Fruit fly (Drosophila melanogaster) whole organism, embryonic: ENCODE measurements around the gene Arp3.

Experiments
- Bdp1 ChIP-seq: fragments of 200-800 bp; sonication (Bioruptor generic); optimal IDR thresholded peaks from 3 replicates; lab custom pipeline; 2016; ENCODE audit warnings: missing biosample characterization, missing genetic modification characterization
- CG1024 ChIP-seq: fragments of 200-800 bp; sonication (Bioruptor generic); IDR thresholded peaks from 2 replicates; pipeline ENCODE4 v1.3.6; 2022; ENCODE audit warnings: missing biosample characterization, missing genetic modification characterization
- CG11456 ChIP-seq: fragments of 200-800 bp; sonication (Bioruptor generic); IDR thresholded peaks from 3 replicates; pipeline ENCODE4 v1.3.6; 2022; ENCODE audit warnings: missing biosample characterization, missing genetic modification characterization
- CG11504 ChIP-seq: fragments of 200-800 bp; sonication (Bioruptor generic); optimal IDR thresholded peaks from 3 replicates; lab custom pipeline; 2019; ENCODE audit warnings: missing biosample characterization, mild to moderate bottlenecking, missing genetic modification characterization, moderate library complexity
- CG12155 ChIP-seq: fragments of 200-800 bp; sonication (Bioruptor generic); optimal IDR thresholded peaks from 3 replicates; lab custom pipeline; 2016; ENCODE audit warnings: missing biosample characterization, missing genetic modification characterization
- CG12219 ChIP-seq: fragments of 200-800 bp; sonication (Bioruptor generic); optimal IDR thresholded peaks from 3 replicates; lab custom pipeline; 2018; ENCODE audit warnings: missing biosample characterization, mild to moderate bottlenecking, missing genetic modification characterization
- CG12659 ChIP-seq: fragments of 200-800 bp; sonication (Bioruptor generic); optimal IDR thresholded peaks from 3 replicates; lab custom pipeline; 2017; ENCODE audit warnings: mild to moderate bottlenecking, missing biosample characterization, missing genetic modification reagents, missing genetic modification characterization
- CG12942 ChIP-seq: fragments of 200-800 bp; sonication (Bioruptor generic); optimal IDR thresholded peaks from 3 replicates; lab custom pipeline; 2016; ENCODE audit warnings: missing biosample characterization, missing genetic modification characterization
- CG14860 ChIP-seq: fragments of 200-800 bp; sonication (Bioruptor generic); IDR thresholded peaks from 3 replicates; pipeline ENCODE4 v1.3.6; 2022; ENCODE audit warnings: missing biosample characterization, missing genetic modification characterization; ENCODE audit not compliant: partially characterized antibody
- CG1603 ChIP-seq: fragments of 200-800 bp; sonication (Bioruptor generic); optimal IDR thresholded peaks from 2 replicates; lab custom pipeline; 2019; ENCODE audit warnings: missing biosample characterization, mild to moderate bottlenecking, missing genetic modification characterization, moderate library complexity
- CG17802 ChIP-seq: fragments of 200-800 bp; sonication (Bioruptor generic); optimal IDR thresholded peaks from 2 replicates; lab custom pipeline; 2018; ENCODE audit warnings: missing biosample characterization, mild to moderate bottlenecking, missing genetic modification characterization, moderate library complexity
- CG17829 ChIP-seq: fragments of 200-800 bp; optimal IDR thresholded peaks from 2 replicates; lab custom pipeline; 2019; ENCODE audit warnings: missing biosample characterization, mild to moderate bottlenecking, missing genetic modification characterization, moderate library complexity
- CG1832 ChIP-seq: fragments of 200-800 bp; sonication (Bioruptor generic); optimal IDR thresholded peaks from 2 replicates; lab custom pipeline; 2017; ENCODE audit warnings: missing biosample characterization, mild to moderate bottlenecking, missing genetic modification characterization, inconsistent platforms
- CG18599 ChIP-seq: fragments of 200-800 bp; sonication (Bioruptor generic); optimal IDR thresholded peaks from 3 replicates; lab custom pipeline; 2017; ENCODE audit warnings: missing biosample characterization, missing genetic modification characterization, mild to moderate bottlenecking, moderate library complexity, missing genetic modification reagents
- CG32772 ChIP-seq: fragments of 200-800 bp; sonication (Bioruptor generic); IDR thresholded peaks from 2 replicates; pipeline ENCODE4 v1.3.6; 2022; ENCODE audit warnings: missing biosample characterization, missing genetic modification characterization
- CG4360 ChIP-seq: fragments of 200-800 bp; sonication (Bioruptor generic); IDR thresholded peaks from 2 replicates; pipeline ENCODE4 v1.3.6; 2022; ENCODE audit warnings: missing biosample characterization, missing genetic modification characterization
- CG4404 ChIP-seq: fragments of 200-800 bp; sonication (Bioruptor generic); IDR thresholded peaks from 2 replicates; pipeline ENCODE4 v1.3.6; 2022; ENCODE audit warnings: missing biosample characterization, missing genetic modification characterization
- CG6272 ChIP-seq: fragments of 200-800 bp; sonication (Bioruptor generic); IDR thresholded peaks from 2 replicates; pipeline ENCODE4 v1.3.6; 2022; ENCODE audit warnings: missing biosample characterization, missing genetic modification characterization
- CG6791 ChIP-seq: fragments of 200-800 bp; sonication (Bioruptor generic); IDR thresholded peaks from 3 replicates; pipeline ENCODE4 v1.3.6; 2022; ENCODE audit warnings: missing biosample characterization, missing genetic modification characterization; ENCODE audit not compliant: partially characterized antibody
- CG6854 ChIP-seq: fragments of 200-800 bp; sonication (Bioruptor generic); optimal IDR thresholded peaks from 3 replicates; lab custom pipeline; 2017; ENCODE audit warnings: missing biosample characterization, mild to moderate bottlenecking, missing genetic modification characterization
- CG7839 ChIP-seq: fragments of 200-800 bp; sonication (Bioruptor generic); optimal IDR thresholded peaks from 3 replicates; lab custom pipeline; 2018; ENCODE audit warnings: missing biosample characterization, mild to moderate bottlenecking, missing genetic modification characterization, moderate library complexity
- CG7987 ChIP-seq: fragments of 200-800 bp; sonication (Bioruptor generic); optimal IDR thresholded peaks from 2 replicates; lab custom pipeline; 2018; ENCODE audit warnings: missing biosample characterization, mild to moderate bottlenecking, missing genetic modification characterization, moderate library complexity
- CG8388 ChIP-seq: fragments of 200-800 bp; sonication (Bioruptor generic); optimal IDR thresholded peaks from 2 replicates; lab custom pipeline; 2019; ENCODE audit warnings: missing biosample characterization, mild to moderate bottlenecking, missing genetic modification characterization, moderate library complexity
- CG9609 ChIP-seq: fragments of 200-800 bp; sonication (Bioruptor generic); optimal IDR thresholded peaks from 3 replicates; lab custom pipeline; 2016; ENCODE audit warnings: missing biosample characterization, missing genetic modification characterization
- CG9932 ChIP-seq: fragments of 200-800 bp; sonication (Bioruptor generic); IDR thresholded peaks from 2 replicates; pipeline ENCODE4 v1.3.6; 2022; ENCODE audit warnings: missing biosample characterization, missing genetic modification characterization
- D19A ChIP-seq: fragments of 200-800 bp; optimal IDR thresholded peaks from 3 replicates; lab custom pipeline; 2019; ENCODE audit warnings: missing biosample characterization, mild to moderate bottlenecking, missing genetic modification characterization, moderate library complexity
- Dll ChIP-seq: fragments of 200-800 bp; sonication (Bioruptor generic); IDR thresholded peaks from 4 replicates; pipeline ENCODE4 v1.3.6; 2022; ENCODE audit warnings: missing biosample characterization, missing genetic modification characterization; ENCODE audit not compliant: partially characterized antibody
- E2f2 ChIP-seq: fragments of 200-800 bp; sonication (Bioruptor generic); IDR thresholded peaks from 2 replicates; pipeline ENCODE4 v1.3.6; 2022; ENCODE audit warnings: missing biosample characterization, missing genetic modification characterization
- HLH54F ChIP-seq: fragments of 200-800 bp; sonication (Bioruptor generic); optimal IDR thresholded peaks from 3 replicates; lab custom pipeline; 2016; ENCODE audit warnings: missing biosample characterization, missing genetic modification characterization
- HmgZ ChIP-seq: fragments of 200-800 bp; sonication (Bioruptor generic); optimal IDR thresholded peaks from 2 replicates; lab custom pipeline; 2018; ENCODE audit warnings: missing biosample characterization, mild to moderate bottlenecking, missing genetic modification characterization
- Hmx ChIP-seq: fragments of 200-800 bp; sonication (Bioruptor generic); optimal IDR thresholded peaks from 2 replicates; lab custom pipeline; 2016; ENCODE audit warnings: missing biosample characterization, missing genetic modification characterization
- Med ChIP-seq: fragments of 200-800 bp; sonication (Bioruptor generic); peaks from one replicate; lab custom pipeline; 2016; ENCODE audit warnings: missing biosample characterization, missing genetic modification characterization, mild to moderate bottlenecking, inconsistent platforms, moderate library complexity
- Rx ChIP-seq: fragments of 200-800 bp; sonication (Bioruptor generic); IDR thresholded peaks from 2 replicates; pipeline ENCODE4 v1.3.6; 2022; ENCODE audit warnings: missing biosample characterization, missing genetic modification characterization
- Stat92E ChIP-seq, 3 experiments: fragments of >200 bp in 2 of 3; fragments of 200-800 bp in 1 of 3; sonication (Bioruptor generic) in 1 of 3; optimal IDR thresholded peaks; 2 replicates each; lab custom pipeline; 2017 to 2019; ENCODE audit warnings: missing biosample characterization in 3 of 3, missing genetic modification characterization in 3 of 3, mild to moderate bottlenecking in 1 of 3, moderate library complexity in 1 of 3
- ac ChIP-seq: fragments of 200-800 bp; sonication (Bioruptor generic); optimal IDR thresholded peaks from 3 replicates; lab custom pipeline; 2017; ENCODE audit warnings: missing biosample characterization, mild to moderate bottlenecking, missing genetic modification characterization
- exex ChIP-seq: fragments of 200-800 bp; sonication (Bioruptor generic); optimal IDR thresholded peaks from 4 replicates; lab custom pipeline; 2018; ENCODE audit warnings: missing biosample characterization, mild to moderate bottlenecking, missing genetic modification characterization, moderate library complexity
- fd96Cb ChIP-seq: fragments of 200-800 bp; sonication (Bioruptor generic); optimal IDR thresholded peaks from 2 replicates; lab custom pipeline; 2018; ENCODE audit warnings: missing biosample characterization, mild to moderate bottlenecking, missing genetic modification characterization, moderate library complexity
- gsb-n ChIP-seq: fragments of 200-800 bp; sonication (Bioruptor generic); optimal IDR thresholded peaks from 3 replicates; lab custom pipeline; 2018; ENCODE audit warnings: missing biosample characterization, mild to moderate bottlenecking, missing genetic modification characterization
- hb ChIP-seq: fragments of 200-800 bp; sonication (Bioruptor generic); IDR thresholded peaks from 3 replicates; pipeline ENCODE4 v1.3.6; 2022; ENCODE audit warnings: missing biosample characterization, missing genetic modification characterization; ENCODE audit not compliant: partially characterized antibody
- onecut ChIP-seq: fragments of 200-800 bp; sonication (Bioruptor generic); IDR thresholded peaks from 2 replicates; pipeline ENCODE4 v1.3.6; 2022; ENCODE audit warnings: missing biosample characterization, missing genetic modification characterization
- salm ChIP-seq: fragments of 200-800 bp; sonication (Bioruptor generic); optimal IDR thresholded peaks from 2 replicates; lab custom pipeline; 2018; ENCODE audit warnings: missing biosample characterization, mild to moderate bottlenecking, missing genetic modification characterization
- sug ChIP-seq: fragments of 200-800 bp; optimal IDR thresholded peaks from 2 replicates; lab custom pipeline; 2019; ENCODE audit warnings: missing biosample characterization, mild to moderate bottlenecking, missing genetic modification characterization, moderate library complexity
- tin ChIP-seq: fragments of 200-800 bp; sonication (Bioruptor generic); optimal IDR thresholded peaks from 3 replicates; lab custom pipeline; 2016; ENCODE audit warnings: missing biosample characterization, missing genetic modification characterization
- tll ChIP-seq, 2 experiments: fragments of 200-800 bp in 1 of 2; fragments of >200 bp in 1 of 2; sonication (Bioruptor generic) in 1 of 2; optimal IDR thresholded peaks; 2 replicates each; lab custom pipeline; 2017 to 2019; ENCODE audit warnings: missing biosample characterization in 2 of 2, missing genetic modification characterization in 2 of 2, mild to moderate bottlenecking in 1 of 2, moderate library complexity in 1 of 2
- unc-4 ChIP-seq: fragments of 200-800 bp; sonication (Bioruptor generic); IDR thresholded peaks from 2 replicates; pipeline ENCODE4 v1.3.6; 2022; ENCODE audit warnings: missing biosample characterization, missing genetic modification characterization; ENCODE audit not compliant: partially characterized antibody
- usp ChIP-seq: fragments of >200 bp; optimal IDR thresholded peaks from 2 replicates; lab custom pipeline; 2017; ENCODE audit warnings: missing biosample characterization, missing genetic modification characterization
- vnd ChIP-seq: fragments of 200-800 bp; sonication (Bioruptor generic); IDR thresholded peaks from 3 replicates; pipeline ENCODE4 v1.3.6; 2022; ENCODE audit warnings: missing biosample characterization, missing genetic modification characterization; ENCODE audit not compliant: partially characterized antibody
- wor ChIP-seq: fragments of 200-800 bp; sonication (Bioruptor generic); IDR thresholded peaks from 2 replicates; pipeline ENCODE4 v1.3.6; 2022; ENCODE audit warnings: missing biosample characterization, missing genetic modification characterization

Gene Arp3

DNA sequence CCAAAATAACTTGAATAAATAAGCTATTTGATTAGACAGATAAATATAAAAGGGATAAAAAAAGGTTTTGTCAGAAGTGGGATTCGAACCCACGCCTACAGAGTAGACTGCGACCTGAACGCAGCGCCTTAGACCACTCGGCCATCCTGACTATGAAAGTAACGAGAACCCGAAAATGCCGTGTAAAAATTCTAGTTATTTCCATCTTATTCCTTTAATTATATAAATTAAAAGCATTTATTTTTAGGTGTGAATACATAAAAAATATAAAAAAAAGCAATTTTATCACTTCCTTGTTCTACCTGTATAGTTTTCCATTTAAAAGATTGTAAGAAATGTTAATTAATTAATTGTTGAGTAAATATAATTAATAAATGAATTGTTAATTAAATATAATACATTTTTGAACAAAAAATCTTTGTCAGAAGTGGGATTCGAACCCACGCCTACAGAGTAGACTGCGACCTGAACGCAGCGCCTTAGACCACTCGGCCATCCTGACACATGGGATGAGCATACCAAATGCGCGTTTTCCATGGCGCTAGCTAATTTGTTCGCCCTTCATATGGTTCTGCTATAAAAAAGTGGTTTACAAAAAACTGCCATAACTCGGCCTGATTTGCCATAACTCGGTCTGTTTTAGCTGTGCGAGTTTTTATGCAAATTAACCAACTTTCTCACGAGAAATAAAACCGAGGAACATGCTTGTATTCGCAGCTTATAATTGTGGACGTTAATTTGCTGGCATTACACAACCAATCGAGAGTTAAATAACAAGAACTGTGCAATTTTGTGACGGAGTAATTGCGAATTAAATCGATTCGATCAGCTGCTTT, 49.9 kb downstream of the Arp3 start (continued):
- TF ChIP-seq gsb-n (tag; lab: Kevin White, UChicago), result peak; percentile 34
- TF ChIP-seq CG4404, result no peak
- no peak for TF ChIP-seq CG12219
- TF ChIP-seq CG8388 (GFP tag; lab: Kevin White, UChicago), result no peak
- no peak for TF ChIP-seq Hmx (GFP tag; lab: Kevin White, UChicago)
- peak; percentile 64; the same call in 2 of the 3 replicates for TF ChIP-seq vnd (GFP tag; lab: Robert Waterston, UW)
- peak; percentile 89 for TF ChIP-seq CG14860
- no peak for TF ChIP-seq CG9609 (GFP tag; lab: Kevin White, UChicago)
- peak; percentile 25 for TF ChIP-seq Med (GFP tag; lab: Kevin White, UChicago)
- no peak for TF ChIP-seq CG4360 (GFP tag; lab: Robert Waterston, UW)
- TF ChIP-seq CG12942 (GFP tag; lab: Kevin White, UChicago), result no peak
- TF ChIP-seq unc-4, result 0 out of 2 replicates have a peak, but pooled peaks have one; percentile 45
- no peak for TF ChIP-seq fd96Cb (tag; lab: Kevin White, UChicago)
- no peak for TF ChIP-seq CG1603
- TF ChIP-seq salm, result no peak
- TF ChIP-seq CG9932, result no peak
- TF ChIP-seq CG6791 (GFP tag; lab: Robert Waterston, UW), result peak; percentile 96
- no peak for TF ChIP-seq CG11456
- no peak for TF ChIP-seq Rx
- no peak for TF ChIP-seq CG6854
- TF ChIP-seq CG7839 (tag; lab: Kevin White, UChicago), result peak; percentile 9
- peak; percentile 91 for TF ChIP-seq CG12155
- no peak for TF ChIP-seq CG17802 (tag; lab: Kevin White, UChicago)
- no peak for TF ChIP-seq CG7987 (GFP tag; lab: Kevin White, UChicago)
- TF ChIP-seq CG18599 (GFP tag; lab: Kevin White, UChicago), result no peak
- TF ChIP-seq CG17829, result peak; percentile 3
- no peak for TF ChIP-seq HLH54F (GFP tag; lab: Kevin White, UChicago)
- no peak for TF ChIP-seq HmgZ
- no peak for TF ChIP-seq wor (GFP tag; lab: Robert Waterston, UW)
- TF ChIP-seq ac (GFP tag; lab: Kevin White, UChicago), result no peak
- peak in 1 of 3 experiments; percentile 72 for TF ChIP-seq Stat92E (GFP tag; optimal IDR thresholded peaks at IDR 0.05; lab: Kevin White, UChicago)
- TF ChIP-seq exex, result peak; percentile 29
- no peak for TF ChIP-seq CG12659 (GFP tag; lab: Kevin White, UChicago)
- TF ChIP-seq CG11504 (tag; lab: Kevin White, UChicago), result peak; percentile 10
- 0 out of 4 replicates have a peak, but pooled peaks have one; percentile 34 for TF ChIP-seq Dll (GFP tag; lab: Robert Waterston, UW)
- TF ChIP-seq sug (tag; lab: Kevin White, UChicago), result no peak
- TF ChIP-seq tll (GFP tag; optimal IDR thresholded peaks at IDR 0.05; lab: Kevin White, UChicago), result no peak
- TF ChIP-seq D19A (tag; lab: Kevin White, UChicago), result peak; percentile 39
- peak; percentile 32; the same call in 1 of the 2 replicates for TF ChIP-seq onecut (GFP tag; lab: Robert Waterston, UW)
- no peak for TF ChIP-seq tin (GFP tag; lab: Kevin White, UChicago)
- no peak for TF ChIP-seq E2f2 (GFP tag; lab: Robert Waterston, UW)
- TF ChIP-seq hb (GFP tag; lab: Robert Waterston, UW), result peak; percentile 75
- TF ChIP-seq CG1024 (GFP tag; lab: Robert Waterston, UW), result no peak
- TF ChIP-seq CG32772 (GFP tag; lab: Robert Waterston, UW), result no peak
- peak; percentile 99 for TF ChIP-seq Bdp1
- TF ChIP-seq CG1832 (GFP tag; lab: Kevin White, UChicago), result no peak
- TF ChIP-seq usp, result no peak
- TF ChIP-seq CG6272 (GFP tag; lab: Robert Waterston, UW), result no peak
